Fruit fly (Drosophila melanogaster): ENCODE measurements around the gene Akt.
A peak's percentile ranks its signal among the peaks of the same experiment; 100 is the strongest.

The Akt gene

dm6 chr3R:16049369-16049768 lies 49.7 kb upstream of the Akt start, which contains the start of the genes IKKbeta and CG5013 (continued):
- TF ChIP-seq gfzf (GFP tag; optimal IDR thresholded peaks at IDR 0.05) (peak; percentile 46), Spps (tag; optimal IDR thresholded peaks at IDR 0.05) (no peak), chinmo (GFP tag; IDR thresholded peaks at IDR 0.05; ENCODE audit: partially characterized antibody) (0 out of 4 replicates have a peak, but pooled peaks have one; percentile 37), CG11723 (GFP tag; optimal IDR thresholded peaks at IDR 0.05) (no peak), hbn (GFP tag; IDR thresholded peaks at IDR 0.05; ENCODE audit: partially characterized antibody) (peak; percentile 79), CG12769 (tag; optimal IDR thresholded peaks at IDR 0.05) (peak; percentile 51), Sox102F (GFP tag; optimal IDR thresholded peaks at IDR 0.05) (no peak), oc (tag; optimal IDR thresholded peaks at IDR 0.05) (no peak), CG9797 (GFP tag; optimal IDR thresholded peaks at IDR 0.05) (peak; percentile 23), kah (GFP tag; optimal IDR thresholded peaks at IDR 0.05) (peak; percentile 83), jing (GFP tag; optimal IDR thresholded peaks at IDR 0.05) (no peak), CG16779 (GFP tag; IDR thresholded peaks at IDR 0.05) (no peak), mirr (GFP tag; optimal IDR thresholded peaks at IDR 0.05) (no peak), sc (optimal IDR thresholded peaks at IDR 0.05) (no peak), sc (GFP tag; optimal IDR thresholded peaks at IDR 0.05) (no peak), CG9876 (GFP tag; optimal IDR thresholded peaks at IDR 0.05) (peak; percentile 26), CG31388 (GFP tag; optimal IDR thresholded peaks at IDR 0.05) (no peak), CG7271 (tag; optimal IDR thresholded peaks at IDR 0.05) (no peak), CG16813 (GFP tag; IDR thresholded peaks at IDR 0.05; ENCODE audit: partially characterized antibody) (peak; percentile 81), B-H2 (GFP tag; optimal IDR thresholded peaks at IDR 0.05) (no peak), pzg (GFP tag; optimal IDR thresholded peaks at IDR 0.05) (peak; percentile 68), CG15011 (GFP tag; optimal IDR thresholded peaks at IDR 0.05) (no peak), eve (GFP tag; optimal IDR thresholded peaks at IDR 0.05) (no peak), CG6254 (GFP tag; optimal IDR thresholded peaks at IDR 0.05) (no peak), CG42726 (GFP tag; IDR thresholded peaks at IDR 0.05; ENCODE audit: partially characterized antibody) (0 out of 2 replicates have a peak, but pooled peaks have one; percentile 39), peb (GFP tag; IDR thresholded peaks at IDR 0.05) (no peak), seq (GFP tag; IDR thresholded peaks at IDR 0.05) (peak; percentile 53; the same call in 1 of the 2 replicates), BEAF-32 (GFP tag; optimal IDR thresholded peaks at IDR 0.05) (peak; percentile 89), CG4282 (GFP tag; optimal IDR thresholded peaks at IDR 0.05) (peak; percentile 55), slbo (GFP tag; IDR thresholded peaks at IDR 0.05) (peak; percentile 72), HmgZ (tag; optimal IDR thresholded peaks at IDR 0.05) (peak; percentile 73), CG6683 (GFP tag; optimal IDR thresholded peaks at IDR 0.05) (no peak), gcm2 (GFP tag; optimal IDR thresholded peaks at IDR 0.05) (no peak), CG3847 (GFP tag; IDR thresholded peaks at IDR 0.05) (peak; percentile 45; the same call in 1 of the 2 replicates), Hr3 (GFP tag; optimal IDR thresholded peaks at IDR 0.05) (peak; percentile 6), CG10267 (tag; optimal IDR thresholded peaks at IDR 0.05) (peak; percentile 59), Stat92E (GFP tag; optimal IDR thresholded peaks at IDR 0.05) (peak in 1 of 3 experiments; percentile 24), slou (GFP tag; optimal IDR thresholded peaks at IDR 0.05) (peak; percentile 38), CG2875 (GFP tag; optimal IDR thresholded peaks at IDR 0.05) (no peak), CG9727 (GFP tag; optimal IDR thresholded peaks at IDR 0.05) (peak; percentile 48), CG15269 (tag; optimal IDR thresholded peaks at IDR 0.05) (no peak), CG14710 (tag; optimal IDR thresholded peaks at IDR 0.05) (peak; percentile 75), sisA (GFP tag; IDR thresholded peaks at IDR 0.05) (peak; percentile 40; the same call in 1 of the 2 replicates), trh (GFP tag; optimal IDR thresholded peaks at IDR 0.05) (no peak), ATbp (GFP tag; optimal IDR thresholded peaks at IDR 0.05) (no peak), Myb (GFP tag; optimal IDR thresholded peaks at IDR 0.05) (peak; percentile 43), CG2120 (GFP tag; optimal IDR thresholded peaks at IDR 0.05) (peak; percentile 68), ewg (GFP tag; optimal IDR thresholded peaks at IDR 0.05) (no peak), D19A (tag; optimal IDR thresholded peaks at IDR 0.05) (peak; percentile 21)
